Worm (Caenorhabditis elegans): ENCODE results near the gene Y32F6B.1.

Gene Y32F6B.1

ce11 chrV:10468190-10468589, 16.4 kb downstream of the Y32F6B.1 start, which contains the start of gene egl-9 (continued):
- TF ChIP-seq mcd-1 (GFP tag; IDR thresholded peaks at IDR 0.05): no peak
- no peak for TF ChIP-seq mel-28 (tag; optimal IDR thresholded peaks at IDR 0.05; ENCODE audit: borderline replicate concordance)
- TF ChIP-seq fkh-3 (tag; optimal IDR thresholded peaks at IDR 0.05): no peak
- TF ChIP-seq mes-4 (tag; optimal IDR thresholded peaks at IDR 0.05): no peak
- TF ChIP-seq zfh-2 (GFP tag; conservative IDR thresholded peaks at IDR 0.05): no peak
- no peak for TF ChIP-seq ztf-25 (GFP tag; IDR thresholded peaks at IDR 0.05)
- no peak for TF ChIP-seq Y67H2A.10 (GFP tag; conservative IDR thresholded peaks at IDR 0.05)
- TF ChIP-seq ets-4 (GFP tag; optimal IDR thresholded peaks at IDR 0.05): peak; percentile 9
- TF ChIP-seq ceh-79 (tag; optimal IDR thresholded peaks at IDR 0.05): no peak
- no peak for TF ChIP-seq F57C9.4 (tag; optimal IDR thresholded peaks at IDR 0.05)
- peak; percentile 37 for TF ChIP-seq attf-5 (GFP tag; optimal IDR thresholded peaks at IDR 0.05)
- TF ChIP-seq tbp1 (GFP tag; optimal IDR thresholded peaks at IDR 0.05): peak; percentile 32
- no peak for TF ChIP-seq cebp-2 (GFP tag; IDR thresholded peaks at IDR 0.05)
- no peak for TF ChIP-seq cebp-1 (GFP tag; IDR thresholded peaks at IDR 0.05)
- peak; percentile 27 for TF ChIP-seq cebp-1 (tag; optimal IDR thresholded peaks at IDR 0.05)
- peak; percentile 26 for TF ChIP-seq ztf-26 (tag; optimal IDR thresholded peaks at IDR 0.05)
- peak; percentile 39 for TF ChIP-seq atf-7 (tag; optimal IDR thresholded peaks at IDR 0.05)
- TF ChIP-seq ztf-22 (GFP tag; optimal IDR thresholded peaks at IDR 0.05): no peak
- 0 out of 2 replicates have a peak, but pooled peaks have one; percentile 12 for TF ChIP-seq hmg-1.2 (GFP tag; IDR thresholded peaks at IDR 0.05)
- no peak for TF ChIP-seq F39B2.1 (GFP tag; IDR thresholded peaks at IDR 0.05)
- no peak for TF ChIP-seq madf-10 (tag; optimal IDR thresholded peaks at IDR 0.05)
- peak; percentile 15 to 57 for TF ChIP-seq let-607 (tag; optimal IDR thresholded peaks at IDR 0.05)

- no peak for TF ChIP-seq nhr-80 (tag; optimal IDR thresholded peaks at IDR 0.05)
- TF ChIP-seq rcor-1 (GFP tag; IDR thresholded peaks at IDR 0.05): no peak
- TF ChIP-seq nfya-2 (GFP tag; IDR thresholded peaks at IDR 0.05): no peak
- TF ChIP-seq ets-4 (GFP tag; optimal IDR thresholded peaks at IDR 0.05): no peak
- no peak for TF ChIP-seq egl-18 (GFP tag; IDR thresholded peaks at IDR 0.05)
- no peak for TF ChIP-seq lin-26 (GFP tag; IDR thresholded peaks at IDR 0.05)
- TF ChIP-seq tbx-9 (tag; optimal IDR thresholded peaks at IDR 0.05; ENCODE audit: borderline replicate concordance): no peak
- TF ChIP-seq efl-1 (GFP tag; optimal IDR thresholded peaks at IDR 0.05): no peak
- TF ChIP-seq snpc-1.3 (tag; optimal IDR thresholded peaks at IDR 0.05; ENCODE audit: insufficient read depth): no peak
- no peak for TF ChIP-seq somi-1 (GFP tag; optimal IDR thresholded peaks at IDR 0.05)
- no peak for TF ChIP-seq madf-8 (GFP tag; conservative IDR thresholded peaks at IDR 0.05)
- no peak for TF ChIP-seq cebp-1 (GFP tag; IDR thresholded peaks at IDR 0.05)
- TF ChIP-seq cebp-1 (tag; optimal IDR thresholded peaks at IDR 0.05): no peak
- TF ChIP-seq zfh-2 (GFP tag; conservative IDR thresholded peaks at IDR 0.05): no peak
- no peak for TF ChIP-seq K11D2.4 (GFP tag; IDR thresholded peaks at IDR 0.05)
- no peak for TF ChIP-seq F37B4.10 (GFP tag; IDR thresholded peaks at IDR 0.05)
- no peak for TF ChIP-seq dox-1 (GFP tag; IDR thresholded peaks at IDR 0.05)
- TF ChIP-seq Y53F4B.3 (GFP tag; IDR thresholded peaks at IDR 0.05): no peak
- TF ChIP-seq nhr-120 (GFP tag; IDR thresholded peaks at IDR 0.05): no peak
These were observed 16.9 kb downstream of the Y32F6B.1 start for ce11 chrV:10467659-10468058.

DNA sequence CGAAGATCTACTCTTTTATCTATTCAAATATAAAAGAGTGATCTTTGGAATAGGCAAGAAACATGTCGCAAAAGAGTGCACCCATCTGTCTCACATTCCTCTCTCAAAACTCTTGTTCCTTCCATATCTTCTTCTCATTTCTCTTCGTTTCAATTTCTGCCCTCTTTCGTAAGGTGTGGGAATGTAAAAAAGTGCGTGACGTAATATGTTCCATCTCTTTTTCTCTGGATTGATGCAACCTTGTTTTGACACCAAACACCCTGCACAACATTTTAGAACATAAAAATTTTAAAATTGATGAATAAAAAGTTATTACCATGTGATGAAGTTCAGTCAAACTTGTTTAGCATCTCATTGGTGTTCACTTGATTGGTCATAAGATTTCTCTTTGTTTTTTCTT, 17.4 kb downstream of the Y32F6B.1 start:
- no peak for TF ChIP-seq cebp-1 (GFP tag; IDR thresholded peaks at IDR 0.05)
- peak; percentile 22 for TF ChIP-seq cebp-1 (tag; optimal IDR thresholded peaks at IDR 0.05)
- no peak for TF ChIP-seq ztf-18 (tag; optimal IDR thresholded peaks at IDR 0.05)
- TF ChIP-seq snpc-1.1 (tag; optimal IDR thresholded peaks at IDR 0.05; ENCODE audit: insufficient read depth): no peak
- peak in 1 of 3 experiments; percentile 14 for TF ChIP-seq lin-35 (GFP tag; optimal IDR thresholded peaks at IDR 0.05)

Data from whole organism, young adult.